Fruit fly (Drosophila melanogaster): Measurements from ENCODE around the gene lft.
A peak's percentile ranks its signal among the peaks of the same experiment; 100 is the strongest.

DNA sequence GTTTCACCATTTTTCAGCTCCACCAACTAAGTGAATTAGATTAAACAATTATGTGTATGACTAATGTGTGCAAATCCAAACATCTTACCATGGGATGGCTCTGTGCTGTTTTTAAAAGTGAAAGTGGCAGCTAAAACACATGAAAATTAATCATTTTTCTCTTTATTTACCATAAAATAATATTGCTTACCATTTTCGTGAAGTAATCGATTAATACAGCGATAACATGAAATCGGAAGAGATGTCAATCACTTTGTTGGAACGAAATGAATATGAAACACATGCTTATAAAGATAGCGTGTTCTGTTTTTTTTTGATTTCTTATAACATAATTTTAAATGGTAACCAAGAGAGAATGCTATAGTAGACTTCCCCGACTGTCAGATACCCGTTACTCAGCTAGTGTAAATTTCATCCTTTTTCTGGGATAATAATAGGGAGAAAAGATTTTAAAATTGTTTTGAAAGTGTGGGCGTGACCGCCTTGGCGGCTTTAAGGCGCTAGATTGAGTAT, 39.6 kb downstream of the lft start:
- TF ChIP-seq cic (GFP tag; optimal IDR thresholded peaks at IDR 0.05) (no peak), CG1620 (GFP tag; optimal IDR thresholded peaks at IDR 0.05) (no peak), CG7101 (tag; optimal IDR thresholded peaks at IDR 0.05) (no peak), Mnt (GFP tag; optimal IDR thresholded peaks at IDR 0.05) (no peak), cnc (optimal IDR thresholded peaks at IDR 0.05) (no peak), bab1 (GFP tag; optimal IDR thresholded peaks at IDR 0.05) (peak; percentile 39), CG33017 (tag; optimal IDR thresholded peaks at IDR 0.05) (no peak), kay (GFP tag; ENCODE audit: borderline replicate concordance) (peak; percentile 86), pad (GFP tag; optimal IDR thresholded peaks at IDR 0.05) (no peak), CG14711 (tag; optimal IDR thresholded peaks at IDR 0.05) (no peak), Hr96 (GFP tag; optimal IDR thresholded peaks at IDR 0.05) (no peak), CG12768 (GFP tag; optimal IDR thresholded peaks at IDR 0.05) (no peak)

Data from whole organism, adult.